Worm (Caenorhabditis elegans): ENCODE data around the gene C17F4.7.
"Not testable (repeated sequence)": the region's sequence is repeated elsewhere in the genome, so short reads cannot be mapped to it uniquely, and the experiment has no call there.

- TF ChIP-seq blmp-1 (tag; optimal IDR thresholded peaks at IDR 0.05; ENCODE audit: insufficient read depth); ztf-11 (tag; optimal IDR thresholded peaks at IDR 0.05); nhr-237 (tag; optimal IDR thresholded peaks at IDR 0.05); ama-1 (optimal IDR thresholded peaks at IDR 0.05); nhr-6 (tag; optimal IDR thresholded peaks at IDR 0.05); lin-39 (tag; optimal IDR thresholded peaks at IDR 0.05); snpc-4 (tag; optimal IDR thresholded peaks at IDR 0.05); mdl-1 (tag; optimal IDR thresholded peaks at IDR 0.05); lsy-2 (tag; optimal IDR thresholded peaks at IDR 0.05); fos-1 (tag; optimal IDR thresholded peaks at IDR 0.05); nhr-23 (tag; optimal IDR thresholded peaks at IDR 0.05); nhr-129 (tag; optimal IDR thresholded peaks at IDR 0.05): not testable (repeated sequence)
Observed at ce11 chrII:3201242-3201641, 44.6 kb downstream of the C17F4.7 start, which contains the start of gene sri-48.
